Fruit fly (Drosophila melanogaster): Measurements from ENCODE around the gene Pde6.

Pde6 gene

DNA sequence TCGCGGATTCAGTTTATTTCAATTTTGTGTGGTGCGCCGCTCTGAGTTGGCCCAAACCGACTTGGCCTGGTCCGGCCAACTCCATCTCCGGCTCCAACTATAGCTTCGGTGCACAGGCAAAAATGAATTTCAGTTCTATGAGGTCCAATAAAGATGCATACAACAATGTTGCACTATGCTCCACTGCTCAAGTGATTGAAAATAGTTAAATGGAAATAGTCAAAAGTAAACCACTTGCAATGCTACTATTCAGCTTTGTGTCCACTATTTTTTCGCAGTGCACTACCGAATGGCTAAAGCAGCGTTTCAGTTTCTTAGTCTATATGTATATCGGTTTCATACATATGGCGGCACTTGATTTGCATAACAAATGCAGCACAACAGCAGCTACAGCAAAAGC is 81.8 kb downstream of the Pde6 start:
- TF ChIP-seq noc (tag; optimal IDR thresholded peaks at IDR 0.05): peak; percentile 23

DNA sequence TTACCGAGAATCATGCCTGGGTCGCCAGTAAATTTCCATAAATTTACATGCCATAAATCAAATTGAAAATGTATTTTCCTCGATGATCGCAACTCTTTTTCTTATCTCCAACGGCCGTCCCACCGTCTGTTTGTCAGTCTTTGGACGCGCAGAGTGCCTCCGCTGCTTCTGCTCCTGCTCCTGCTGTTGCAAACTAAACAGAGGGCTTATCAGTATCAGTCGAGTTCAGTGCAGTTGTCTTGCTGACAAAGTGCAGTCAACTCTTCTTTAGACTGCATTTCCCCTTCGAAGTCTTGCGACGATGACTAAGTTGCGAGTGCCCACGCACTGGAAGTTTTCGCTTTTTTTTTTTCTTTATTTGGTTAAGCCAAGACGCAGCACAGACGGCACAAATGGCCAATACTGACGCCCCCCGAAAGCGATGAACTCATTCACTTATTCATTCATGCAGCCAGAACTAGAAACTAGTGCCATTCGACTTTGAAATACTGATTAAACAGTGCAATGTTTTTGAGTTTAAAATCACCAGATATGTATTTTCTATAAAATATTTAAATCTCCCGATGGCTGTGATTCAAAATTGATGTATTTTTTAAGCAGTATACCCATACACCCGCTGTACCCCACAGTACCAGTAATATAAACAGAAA is 83.9 kb downstream of the Pde6 start:
- TF ChIP-seq noc (tag; optimal IDR thresholded peaks at IDR 0.05): no peak

DNA sequence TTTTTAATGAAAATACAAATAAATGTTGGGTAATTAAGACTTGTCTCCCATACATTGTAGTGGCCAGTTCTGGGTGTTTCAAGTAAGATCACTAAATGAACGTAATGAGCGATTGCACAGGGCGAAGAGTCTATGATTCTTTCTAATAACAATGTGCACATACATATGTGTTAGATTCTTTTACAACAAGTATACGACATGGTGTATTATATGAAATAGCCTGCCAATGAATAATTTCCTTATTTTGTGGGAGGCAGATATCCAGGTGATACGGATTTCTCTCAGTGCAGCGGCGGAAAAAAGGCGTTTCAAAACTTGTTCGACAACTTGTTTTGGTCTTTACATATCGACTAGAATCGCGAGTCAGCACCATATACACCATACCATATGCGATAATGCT is 84.5 kb downstream of the Pde6 start:
- no peak for TF ChIP-seq noc (tag; optimal IDR thresholded peaks at IDR 0.05)

DNA sequence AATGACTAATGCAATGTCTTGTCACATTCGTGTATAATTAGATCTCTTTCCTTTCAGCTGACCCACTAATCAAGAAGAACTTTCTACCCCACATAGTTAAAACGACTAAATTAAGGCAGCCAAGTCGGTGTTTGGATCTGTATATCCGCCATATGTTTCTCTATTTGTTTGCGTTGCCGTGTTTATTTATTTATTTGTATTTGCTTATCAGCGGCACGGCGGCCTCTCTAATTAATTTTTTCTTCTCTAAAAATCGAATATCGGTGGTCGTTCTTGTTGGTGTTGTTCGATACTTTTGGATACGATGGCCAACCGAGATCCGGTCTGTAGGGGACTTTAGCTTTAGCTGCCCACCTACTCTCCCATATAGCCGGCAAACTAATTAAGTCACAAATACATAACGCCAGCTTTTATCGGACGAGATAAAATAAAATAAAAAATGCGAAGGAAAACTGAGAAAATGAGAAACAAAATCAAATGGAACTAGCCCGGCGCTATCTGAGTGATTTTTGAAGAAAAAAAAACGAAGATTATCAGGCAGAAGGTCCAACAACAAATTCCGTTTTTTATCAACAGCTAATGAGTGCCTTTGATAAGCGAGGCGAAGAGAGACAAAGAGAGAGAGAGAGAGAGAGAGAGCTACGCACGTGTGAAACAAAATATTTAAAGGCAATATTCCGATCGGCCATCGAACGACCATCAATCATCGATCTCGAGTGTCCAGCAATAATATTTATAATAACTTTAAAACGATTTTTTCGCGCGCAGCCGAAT is 85.3 kb downstream of the Pde6 start:
- TF ChIP-seq noc (tag; optimal IDR thresholded peaks at IDR 0.05): peak; percentile 25

DNA sequence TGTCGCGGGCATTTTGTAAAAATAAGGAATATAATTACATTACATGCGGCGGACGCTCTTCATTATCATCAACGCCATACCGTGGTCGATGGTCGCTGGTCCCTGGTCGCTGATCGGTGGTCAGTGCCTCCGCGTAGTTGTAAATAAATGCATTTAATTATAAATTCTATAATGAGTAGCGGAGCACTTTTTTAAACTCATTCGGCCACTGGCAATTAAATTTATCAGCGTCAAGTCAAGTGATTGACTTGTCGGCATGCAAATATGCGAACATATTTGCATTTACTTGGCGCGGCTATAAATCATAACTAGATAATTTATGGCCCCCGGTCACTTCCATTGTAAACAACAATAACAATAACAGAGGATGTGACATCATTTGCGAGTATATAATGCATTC is 86.7 kb downstream of the Pde6 start:
- TF ChIP-seq noc (tag; optimal IDR thresholded peaks at IDR 0.05): no peak

DNA sequence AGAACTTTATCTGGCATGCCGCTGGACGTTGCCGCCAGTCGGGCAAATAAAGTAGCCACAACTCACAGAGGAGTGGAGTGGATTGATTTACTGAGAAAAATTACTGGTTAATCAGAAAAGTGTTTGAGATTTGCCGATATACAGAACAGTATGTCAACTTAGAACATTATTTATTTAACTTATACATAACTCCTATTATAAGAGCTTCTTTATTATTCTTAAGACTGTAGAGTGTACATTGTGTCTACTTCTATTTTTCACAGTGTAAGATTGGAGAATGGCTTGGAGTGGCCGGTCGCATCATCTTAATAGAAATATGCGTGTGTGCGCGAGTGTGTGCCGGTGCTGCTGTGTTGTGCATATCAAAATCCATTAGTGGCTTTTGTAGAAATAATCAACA is 87.5 kb downstream of the Pde6 start:
- no peak for TF ChIP-seq noc (tag; optimal IDR thresholded peaks at IDR 0.05)

DNA sequence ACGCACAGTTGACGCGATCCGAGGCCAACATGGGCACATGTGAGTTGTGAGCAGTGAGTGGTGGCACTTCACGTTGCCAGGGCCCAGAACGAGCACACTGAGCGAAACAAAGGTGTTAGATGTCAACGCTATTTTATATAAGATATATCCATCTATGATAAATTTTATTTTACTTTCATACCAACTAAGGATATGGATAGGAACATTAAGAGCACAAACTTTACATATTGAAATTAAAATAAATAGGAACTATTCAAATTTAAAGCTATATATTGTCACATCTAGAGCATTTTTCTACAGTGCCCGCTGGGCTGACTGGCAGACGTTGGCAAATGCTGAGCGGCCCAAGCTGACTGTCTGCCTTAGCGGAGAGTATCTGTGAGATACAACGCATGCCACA is 88.4 kb downstream of the Pde6 start:
- TF ChIP-seq noc (tag; optimal IDR thresholded peaks at IDR 0.05): no peak

DNA sequence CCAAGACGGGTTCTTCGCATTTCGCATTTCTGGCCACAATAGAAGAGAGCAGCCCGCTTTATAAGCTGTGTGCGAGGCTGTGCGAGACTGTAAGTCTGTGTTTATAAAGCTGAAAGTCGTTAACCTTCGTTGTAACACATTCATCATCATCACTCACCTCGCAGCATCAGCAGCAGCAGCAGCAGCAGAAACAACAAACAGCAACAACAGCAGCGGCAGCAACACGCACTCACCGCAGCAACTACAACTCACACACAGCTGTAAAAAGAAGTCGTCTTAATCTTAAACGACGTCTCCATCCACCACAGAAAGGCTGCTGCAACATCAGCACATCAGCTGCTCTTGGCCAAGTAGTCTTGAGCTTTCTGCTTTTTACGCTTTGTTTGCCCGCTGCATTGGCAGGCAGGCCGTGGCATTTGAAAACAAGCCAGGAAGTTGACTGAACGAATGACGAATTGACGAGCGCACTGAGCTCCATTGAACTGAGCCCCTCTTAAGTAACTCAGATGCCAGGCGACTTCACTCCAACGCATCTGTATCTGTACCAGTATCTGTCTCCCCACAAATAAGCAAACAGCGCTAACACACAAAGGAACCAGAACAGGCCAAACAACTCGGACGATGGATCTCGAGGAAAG is 89.3 kb downstream of the Pde6 start:
- TF ChIP-seq noc (tag; optimal IDR thresholded peaks at IDR 0.05): no peak

DNA sequence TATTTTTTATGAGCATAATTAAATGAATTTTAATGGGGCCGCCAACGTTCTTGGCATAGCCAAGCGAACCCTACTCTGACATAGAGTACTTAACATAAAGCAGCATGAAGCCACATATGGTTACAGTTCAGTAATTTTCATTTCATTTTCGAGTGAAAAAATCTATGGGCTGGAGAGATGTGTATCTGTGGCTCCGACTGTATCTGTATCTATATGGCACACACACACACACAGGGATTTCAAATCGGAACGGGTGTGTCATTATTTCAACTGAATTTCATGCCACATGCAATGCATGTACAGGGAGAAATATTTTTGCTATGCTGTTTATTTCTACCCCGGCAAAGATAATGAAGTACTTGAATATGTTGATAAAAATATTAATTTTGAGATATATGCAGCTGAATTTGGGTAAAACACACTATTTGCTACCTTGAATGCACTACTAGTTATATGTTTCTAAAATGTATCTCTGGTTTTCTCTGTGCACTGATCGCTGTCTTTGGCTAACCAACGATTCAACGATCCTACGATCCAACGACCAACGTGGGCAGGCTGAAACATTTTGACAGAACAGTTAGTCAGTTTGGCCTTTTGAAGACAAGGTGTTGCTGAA is 90.8 kb downstream of the Pde6 start:
- no peak for TF ChIP-seq noc (tag; optimal IDR thresholded peaks at IDR 0.05)

DNA sequence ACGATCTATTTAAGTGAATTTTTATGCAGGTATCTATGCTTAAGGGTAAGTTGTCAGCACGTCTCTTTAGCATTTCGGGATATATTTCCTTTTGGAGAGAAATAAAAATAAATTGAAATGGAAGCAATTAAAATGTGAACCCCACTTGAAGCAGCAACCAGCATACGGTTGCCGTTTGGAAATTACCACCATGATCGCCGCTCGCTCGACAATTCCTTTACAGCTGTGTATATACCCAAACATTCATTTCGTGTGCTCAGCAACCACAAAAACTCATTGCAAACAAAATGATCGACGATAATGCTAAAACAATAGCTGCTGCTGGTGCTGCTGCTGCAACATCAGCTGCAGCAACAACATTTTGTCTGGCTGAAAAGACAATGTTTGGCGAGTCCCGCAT is 91.8 kb downstream of the Pde6 start:
- TF ChIP-seq noc (tag; optimal IDR thresholded peaks at IDR 0.05): no peak

DNA sequence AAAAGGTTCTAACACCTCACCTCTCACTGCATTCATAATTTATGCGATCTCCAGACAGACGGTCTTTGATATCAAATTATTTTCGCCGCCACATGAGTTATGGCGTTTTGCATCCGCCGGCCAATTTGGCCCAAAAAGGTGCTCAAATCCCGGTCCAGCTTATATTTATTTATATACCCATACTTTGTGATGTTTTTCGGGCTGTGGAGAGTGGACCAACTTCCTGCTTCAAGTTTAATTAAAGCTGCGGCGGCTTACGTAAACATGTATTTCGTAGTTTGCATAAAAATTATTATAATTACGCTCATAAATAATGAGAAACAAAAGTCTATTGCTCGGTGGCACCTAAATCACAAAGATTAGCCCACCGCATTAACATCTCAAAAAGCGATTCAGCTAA is 92.9 kb downstream of the Pde6 start:
- TF ChIP-seq noc (tag; optimal IDR thresholded peaks at IDR 0.05): no peak

DNA sequence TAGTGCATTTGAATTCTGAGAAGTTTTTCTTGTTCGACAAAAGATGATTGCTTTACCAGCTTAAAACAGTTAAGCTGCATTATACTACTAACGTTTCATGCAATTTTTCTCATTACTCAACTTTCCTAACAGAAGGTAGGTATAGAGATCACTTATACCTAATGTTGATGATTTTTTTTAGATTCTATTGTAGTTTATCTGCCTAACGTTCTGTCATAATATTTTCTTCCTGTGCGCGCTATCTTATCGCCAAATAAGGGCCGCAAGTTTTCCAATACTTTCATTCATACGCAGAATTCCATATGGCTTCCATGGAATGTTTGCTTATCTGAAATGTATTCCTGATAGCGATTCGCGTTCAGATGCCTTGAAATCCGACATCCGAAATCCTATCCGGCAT is 93.7 kb downstream of the Pde6 start:
- no peak for TF ChIP-seq noc (tag; optimal IDR thresholded peaks at IDR 0.05)

All from whole organism, larva.